Fruit fly (Drosophila melanogaster) whole organism, embryonic: ENCODE data around the gene CG3634.

Source experiments
- Antp ChIP-seq: fragments of 200-800 bp; sonication (Bioruptor generic); optimal IDR thresholded peaks from 3 replicates; lab custom pipeline; 2016; ENCODE audit warnings: missing biosample characterization, missing genetic modification characterization
- BEAF-32 ChIP-seq: fragments of 200-800 bp; sonication (Bioruptor generic); optimal IDR thresholded peaks from 3 replicates; lab custom pipeline; 2017; ENCODE audit warnings: missing biosample characterization, missing genetic modification characterization, mild to moderate bottlenecking, moderate library complexity, missing genetic modification reagents
- Blimp-1 ChIP-seq: fragments of 200-800 bp; sonication (Bioruptor generic); optimal IDR thresholded peaks from 3 replicates; lab custom pipeline; 2018; ENCODE audit warnings: missing biosample characterization, missing genetic modification characterization, mild to moderate bottlenecking, moderate library complexity, missing genetic modification reagents
- CG1024 ChIP-seq: fragments of 200-800 bp; sonication (Bioruptor generic); IDR thresholded peaks from 2 replicates; pipeline ENCODE4 v1.3.6; 2022; ENCODE audit warnings: missing biosample characterization, missing genetic modification characterization
- CG11456 ChIP-seq: fragments of 200-800 bp; sonication (Bioruptor generic); IDR thresholded peaks from 3 replicates; pipeline ENCODE4 v1.3.6; 2022; ENCODE audit warnings: missing biosample characterization, missing genetic modification characterization
- CG12942 ChIP-seq: fragments of 200-800 bp; sonication (Bioruptor generic); optimal IDR thresholded peaks from 3 replicates; lab custom pipeline; 2016; ENCODE audit warnings: missing biosample characterization, missing genetic modification characterization
- CG13296 ChIP-seq: fragments of 200-800 bp; sonication (Bioruptor generic); optimal IDR thresholded peaks from 3 replicates; lab custom pipeline; 2018; ENCODE audit warnings: missing biosample characterization, mild to moderate bottlenecking, missing genetic modification characterization
- CG14014 ChIP-seq: fragments of 200-800 bp; sonication (Bioruptor generic); IDR thresholded peaks from 2 replicates; pipeline ENCODE4 v1.3.6; 2022; ENCODE audit warnings: missing biosample characterization, missing genetic modification characterization
- CG14441 ChIP-seq: fragments of 200-800 bp; sonication (Bioruptor generic); IDR thresholded peaks from 2 replicates; pipeline ENCODE4 v1.3.6; 2022; ENCODE audit warnings: missing biosample characterization, missing genetic modification characterization
- CG14965 ChIP-seq: fragments of 200-800 bp; sonication (Bioruptor generic); optimal IDR thresholded peaks from 2 replicates; lab custom pipeline; 2016; ENCODE audit warnings: missing biosample characterization, missing genetic modification characterization, borderline replicate concordance
- CG17359 ChIP-seq: fragments of 200-800 bp; sonication (Bioruptor generic); optimal IDR thresholded peaks from 3 replicates; lab custom pipeline; 2018; ENCODE audit warnings: missing biosample characterization, mild to moderate bottlenecking, missing genetic modification characterization, moderate library complexity
- CG17829 ChIP-seq: fragments of 200-800 bp; optimal IDR thresholded peaks from 2 replicates; lab custom pipeline; 2019; ENCODE audit warnings: missing biosample characterization, mild to moderate bottlenecking, missing genetic modification characterization, moderate library complexity
- CG18599 ChIP-seq: fragments of 200-800 bp; sonication (Bioruptor generic); optimal IDR thresholded peaks from 3 replicates; lab custom pipeline; 2017; ENCODE audit warnings: missing biosample characterization, missing genetic modification characterization, mild to moderate bottlenecking, moderate library complexity, missing genetic modification reagents
- CG3065 ChIP-seq: fragments of 200-800 bp; sonication (Bioruptor generic); optimal IDR thresholded peaks from 2 replicates; lab custom pipeline; 2016; ENCODE audit warnings: missing biosample characterization, missing genetic modification characterization
- CG3163 ChIP-seq: fragments of 200-800 bp; sonication (Bioruptor generic); optimal IDR thresholded peaks from 3 replicates; lab custom pipeline; 2016; ENCODE audit warnings: missing biosample characterization, missing genetic modification characterization
- CG32772 ChIP-seq: fragments of 200-800 bp; sonication (Bioruptor generic); IDR thresholded peaks from 2 replicates; pipeline ENCODE4 v1.3.6; 2022; ENCODE audit warnings: missing biosample characterization, missing genetic modification characterization
- CG3995 ChIP-seq: fragments of 200-800 bp; sonication (Bioruptor generic); optimal IDR thresholded peaks from 3 replicates; lab custom pipeline; 2016; ENCODE audit warnings: missing biosample characterization, missing genetic modification characterization
- CG4854 ChIP-seq: fragments of 200-800 bp; sonication (Bioruptor generic); optimal IDR thresholded peaks from 2 replicates; lab custom pipeline; 2016; ENCODE audit warnings: missing biosample characterization, missing genetic modification characterization, inconsistent platforms
- CG6654 ChIP-seq: fragments of 200-800 bp; sonication (Bioruptor generic); optimal IDR thresholded peaks from 2 replicates; lab custom pipeline; 2017; ENCODE audit warnings: missing biosample characterization, mild to moderate bottlenecking, missing genetic modification characterization
- CG6791 ChIP-seq: fragments of 200-800 bp; sonication (Bioruptor generic); IDR thresholded peaks from 3 replicates; pipeline ENCODE4 v1.3.6; 2022; ENCODE audit warnings: missing biosample characterization, missing genetic modification characterization; ENCODE audit not compliant: partially characterized antibody
- CG8281 ChIP-seq: fragments of 200-800 bp; sonication (Bioruptor generic); optimal IDR thresholded peaks from 2 replicates; lab custom pipeline; 2018; ENCODE audit warnings: missing biosample characterization, mild to moderate bottlenecking, missing genetic modification characterization, moderate library complexity
- CG9797 ChIP-seq: fragments of 200-800 bp; sonication (Bioruptor generic); optimal IDR thresholded peaks from 3 replicates; lab custom pipeline; 2018; ENCODE audit warnings: missing biosample characterization, mild to moderate bottlenecking, missing genetic modification characterization
- CG9932 ChIP-seq: fragments of 200-800 bp; sonication (Bioruptor generic); IDR thresholded peaks from 2 replicates; pipeline ENCODE4 v1.3.6; 2022; ENCODE audit warnings: missing biosample characterization, missing genetic modification characterization
- Doc3 ChIP-seq: fragments of 200-800 bp; sonication (Bioruptor generic); IDR thresholded peaks from 3 replicates; pipeline ENCODE4 v1.3.6; 2022; ENCODE audit warnings: missing biosample characterization, missing genetic modification characterization; ENCODE audit not compliant: partially characterized antibody
- Dref ChIP-seq: fragments of 200-800 bp; sonication (Bioruptor generic); IDR thresholded peaks from 2 replicates; pipeline ENCODE4 v1.3.6; 2022; ENCODE audit warnings: missing biosample characterization, missing genetic modification characterization
- NFAT ChIP-seq: fragments of 200-800 bp; sonication (Bioruptor generic); IDR thresholded peaks from 2 replicates; pipeline ENCODE4 v1.3.6; 2022; ENCODE audit warnings: missing biosample characterization, missing genetic modification characterization
- Nf-YA ChIP-seq: fragments of 200-800 bp; sonication (Bioruptor generic); IDR thresholded peaks from 2 replicates; pipeline ENCODE4 v1.3.6; 2022; ENCODE audit warnings: missing biosample characterization, missing genetic modification characterization
- Sox100B ChIP-seq: fragments of 200-800 bp; sonication (Bioruptor generic); optimal IDR thresholded peaks from 3 replicates; lab custom pipeline; 2018; ENCODE audit warnings: missing biosample characterization, mild to moderate bottlenecking, missing genetic modification characterization
- ac ChIP-seq: fragments of 200-800 bp; sonication (Bioruptor generic); optimal IDR thresholded peaks from 3 replicates; lab custom pipeline; 2017; ENCODE audit warnings: missing biosample characterization, mild to moderate bottlenecking, missing genetic modification characterization
- al ChIP-seq: fragments of 200-800 bp; sonication (Bioruptor generic); IDR thresholded peaks from 2 replicates; pipeline ENCODE4 v1.3.6; 2022; ENCODE audit warnings: missing biosample characterization, missing genetic modification characterization
- amos ChIP-seq: fragments of 200-800 bp; sonication (Bioruptor generic); IDR thresholded peaks from 2 replicates; pipeline ENCODE4 v1.3.6; 2022; ENCODE audit warnings: missing biosample characterization, missing genetic modification characterization; ENCODE audit not compliant: partially characterized antibody
- ash1 ChIP-seq: fragments of 200-800 bp; sonication (Bioruptor generic); optimal IDR thresholded peaks from 2 replicates; lab custom pipeline; 2018; ENCODE audit warnings: missing biosample characterization, mild to moderate bottlenecking, missing genetic modification characterization
- az2 ChIP-seq: fragments of 200-800 bp; sonication (Bioruptor generic); optimal IDR thresholded peaks from 3 replicates; lab custom pipeline; 2016; ENCODE audit warnings: missing biosample characterization, missing genetic modification characterization
- bab2 ChIP-seq: fragments of 200-800 bp; sonication (Bioruptor generic); optimal IDR thresholded peaks from 2 replicates; lab custom pipeline; 2016; ENCODE audit warnings: missing biosample characterization, missing genetic modification characterization
- bbx ChIP-seq: fragments of 200-800 bp; sonication (Bioruptor generic); IDR thresholded peaks from 2 replicates; pipeline ENCODE4 v1.3.6; 2022; ENCODE audit warnings: missing biosample characterization, missing genetic modification characterization; ENCODE audit not compliant: partially characterized antibody
- bigmax ChIP-seq: fragments of 200-800 bp; sonication (Bioruptor generic); optimal IDR thresholded peaks from 2 replicates; lab custom pipeline; 2018; ENCODE audit warnings: missing biosample characterization, mild to moderate bottlenecking, missing genetic modification characterization
- br ChIP-seq: fragments of >200 bp; optimal IDR thresholded peaks from 2 replicates; lab custom pipeline; 2017
- ci ChIP-seq: fragments of 200-800 bp; sonication (Bioruptor generic); IDR thresholded peaks from 3 replicates; pipeline ENCODE4 v1.3.6; 2022; ENCODE audit warnings: missing biosample characterization, missing genetic modification characterization
- dan ChIP-seq: fragments of 200-800 bp; sonication (Bioruptor generic); IDR thresholded peaks from 2 replicates; pipeline ENCODE4 v1.3.6; 2022; ENCODE audit warnings: missing biosample characterization, missing genetic modification characterization
- danr ChIP-seq: fragments of 200-800 bp; sonication (Bioruptor generic); IDR thresholded peaks from 2 replicates; pipeline ENCODE4 v1.3.6; 2022; ENCODE audit warnings: missing biosample characterization, missing genetic modification characterization
- dimm ChIP-seq: fragments of 200-800 bp; sonication (Bioruptor generic); IDR thresholded peaks from 2 replicates; pipeline ENCODE4 v1.3.6; 2022; ENCODE audit warnings: missing biosample characterization, missing genetic modification characterization
- gfzf ChIP-seq: fragments of 200-800 bp; sonication (Bioruptor generic); optimal IDR thresholded peaks from 2 replicates; lab custom pipeline; 2016; ENCODE audit warnings: missing biosample characterization, mild to moderate bottlenecking, missing genetic modification characterization, moderate library complexity
- gro ChIP-seq: fragments of 200-800 bp; sonication (Bioruptor generic); optimal IDR thresholded peaks from 2 replicates; lab custom pipeline; 2016; ENCODE audit warnings: missing biosample characterization, missing genetic modification characterization
- kay ChIP-seq: fragments of 200-800 bp; sonication (Bioruptor generic); optimal IDR thresholded peaks from 2 replicates; lab custom pipeline; 2016; ENCODE audit warnings: missing biosample characterization, missing genetic modification characterization
- oc ChIP-seq: fragments of 200-800 bp; sonication (Bioruptor generic); optimal IDR thresholded peaks from 2 replicates; lab custom pipeline; 2018; ENCODE audit warnings: missing biosample characterization, mild to moderate bottlenecking, missing genetic modification characterization, moderate library complexity
- repo ChIP-seq: fragments of 200-800 bp; sonication (Bioruptor generic); optimal IDR thresholded peaks from 2 replicates; lab custom pipeline; 2016; ENCODE audit warnings: missing biosample characterization, missing genetic modification characterization
- ro ChIP-seq: fragments of 200-800 bp; sonication (Bioruptor generic); IDR thresholded peaks from 2 replicates; pipeline ENCODE4 v1.3.6; 2022; ENCODE audit warnings: missing biosample characterization, missing genetic modification characterization
- seq ChIP-seq: fragments of 200-800 bp; sonication (Bioruptor generic); IDR thresholded peaks from 2 replicates; pipeline ENCODE4 v1.3.6; 2022; ENCODE audit warnings: missing biosample characterization, missing genetic modification characterization
- vvl ChIP-seq: fragments of 200-800 bp; sonication (Bioruptor generic); IDR thresholded peaks from 2 replicates; pipeline ENCODE4 v1.3.6; 2022; ENCODE audit warnings: missing biosample characterization, missing genetic modification characterization
- z ChIP-seq: fragments of 200-800 bp; sonication (Bioruptor generic); IDR thresholded peaks from 3 replicates; pipeline ENCODE4 v1.3.6; 2022; ENCODE audit warnings: missing biosample characterization, missing genetic modification characterization
- zfh2 ChIP-seq: fragments of 200-800 bp; sonication (Bioruptor generic); optimal IDR thresholded peaks from 2 replicates; lab custom pipeline; 2016; ENCODE audit warnings: missing biosample characterization, missing genetic modification characterization

CG3634 gene

DNA sequence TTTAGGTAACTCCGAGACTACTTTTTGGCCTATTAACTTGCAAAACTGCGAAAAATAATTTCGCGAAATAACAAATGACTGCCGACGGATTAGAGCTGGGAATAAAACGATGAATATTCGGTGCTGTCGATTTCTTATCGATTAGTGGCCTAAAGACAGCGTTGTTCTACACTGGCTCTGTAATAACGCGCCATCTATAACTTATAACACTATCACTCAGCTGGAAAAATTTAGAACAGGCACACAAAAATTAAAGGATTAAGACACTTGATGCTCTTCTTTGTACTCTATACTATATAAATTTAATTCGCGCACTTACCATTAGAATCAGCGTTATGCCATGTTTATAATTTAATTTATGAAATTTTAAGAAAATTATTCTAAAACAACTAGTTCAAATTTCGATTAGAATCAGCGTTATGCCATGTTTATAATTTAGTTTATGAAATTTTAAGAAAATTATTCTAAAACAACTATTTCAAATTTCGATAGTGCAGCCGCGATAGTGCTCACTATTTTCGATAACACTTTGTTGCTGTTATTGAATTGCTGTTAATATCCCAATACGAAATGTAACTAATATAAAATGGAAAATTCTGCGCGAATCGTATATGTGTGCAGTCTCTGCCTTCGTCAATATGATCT lies 32.5 kb upstream of the CG3634 start, which contains the start of the genes CSN3 and CG11456 (continued):
- TF ChIP-seq bbx: peak; percentile 59
- TF ChIP-seq oc: peak; percentile 28
- TF ChIP-seq CG14014 (GFP tag; lab: Robert Waterston, UW): peak; percentile 29; the same call in 1 of the 2 replicates
- no peak for TF ChIP-seq danr (GFP tag; lab: Robert Waterston, UW)
- TF ChIP-seq seq (GFP tag; lab: Robert Waterston, UW): no peak
- peak; percentile 59 for TF ChIP-seq zfh2 (GFP tag; lab: Kevin White, UChicago)
- TF ChIP-seq az2 (GFP tag; lab: Kevin White, UChicago): no peak
- TF ChIP-seq Sox100B (GFP tag; lab: Kevin White, UChicago): no peak
- TF ChIP-seq amos (GFP tag; lab: Robert Waterston, UW): peak; percentile 74
- TF ChIP-seq repo: peak; percentile 47
- no peak for TF ChIP-seq CG17829 (tag; lab: Kevin White, UChicago)
- no peak for TF ChIP-seq al (GFP tag; lab: Robert Waterston, UW)
- peak; percentile 95 for TF ChIP-seq Dref (GFP tag; lab: Robert Waterston, UW)
- TF ChIP-seq Blimp-1 (GFP tag; lab: Kevin White, UChicago): no peak
- TF ChIP-seq BEAF-32 (GFP tag; lab: Kevin White, UChicago): peak; percentile 74
- peak; percentile 28 for TF ChIP-seq gro (GFP tag; lab: Kevin White, UChicago)
- TF ChIP-seq CG12942: peak; percentile 15
- TF ChIP-seq br (lab: Kevin White, UChicago): no peak
- TF ChIP-seq CG3065 (GFP tag; lab: Kevin White, UChicago): peak; percentile 9
- TF ChIP-seq Antp: peak; percentile 55
- TF ChIP-seq CG3995: peak; percentile 6
- peak; percentile 23 for TF ChIP-seq CG18599 (GFP tag; lab: Kevin White, UChicago)
- no peak for TF ChIP-seq dan
- no peak for TF ChIP-seq CG1024
- no peak for TF ChIP-seq CG14965 (GFP tag; lab: Kevin White, UChicago)
- TF ChIP-seq CG11456 (GFP tag; lab: Robert Waterston, UW): peak; percentile 86
- TF ChIP-seq CG17359 (tag; lab: Kevin White, UChicago): peak; percentile 26
- TF ChIP-seq bab2 (GFP tag; lab: Kevin White, UChicago): peak; percentile 43
- TF ChIP-seq CG4854 (GFP tag; lab: Kevin White, UChicago): no peak
- TF ChIP-seq dimm (GFP tag; lab: Robert Waterston, UW): no peak
- no peak for TF ChIP-seq ci (GFP tag; lab: Robert Waterston, UW)
- peak; percentile 90 for TF ChIP-seq CG6791
- no peak for TF ChIP-seq CG13296
- TF ChIP-seq CG9797 (GFP tag; lab: Kevin White, UChicago): peak; percentile 19
- no peak for TF ChIP-seq CG8281
- TF ChIP-seq vvl: no peak; the same call in 1 of the 2 replicates
- peak; percentile 57; the same call in 1 of the 2 replicates for TF ChIP-seq NFAT
- TF ChIP-seq CG6654 (GFP tag; lab: Kevin White, UChicago): no peak
- TF ChIP-seq kay (GFP tag; lab: Kevin White, UChicago): peak; percentile 32
- no peak for TF ChIP-seq z (GFP tag; lab: Robert Waterston, UW)
- TF ChIP-seq Doc3 (GFP tag; lab: Robert Waterston, UW): peak; percentile 63; the same call in 1 of the 3 replicates
- TF ChIP-seq CG9932 (GFP tag; lab: Robert Waterston, UW): peak; percentile 75
- no peak for TF ChIP-seq bigmax (GFP tag; lab: Kevin White, UChicago)
- no peak for TF ChIP-seq ash1 (GFP tag; lab: Kevin White, UChicago)
- TF ChIP-seq CG14441 (GFP tag; lab: Robert Waterston, UW): no peak
- TF ChIP-seq ac (GFP tag; lab: Kevin White, UChicago): no peak
- TF ChIP-seq CG3163 (GFP tag; lab: Kevin White, UChicago): no peak
- no peak for TF ChIP-seq Nf-YA (GFP tag; lab: Robert Waterston, UW)
- TF ChIP-seq ro (GFP tag; lab: Robert Waterston, UW): no peak
- 0 out of 2 replicates have a peak, but pooled peaks have one; percentile 13 for TF ChIP-seq CG32772
- peak; percentile 21 for TF ChIP-seq gfzf
